Worm (Caenorhabditis elegans) whole organism, late embryonic: ENCODE data around the gene C27F2.10.

Experiments used
- ahr-1 ChIP-seq: sonication (generic microtip); optimal IDR thresholded peaks from 2 replicates; lab custom pipeline; 2016; ENCODE audit warnings: missing genetic modification characterization, missing compliant biosample characterization
- ceh-19 ChIP-seq: fragments of 200-800 bp; sonication (Bioruptor generic); optimal IDR thresholded peaks from 2 replicates; lab custom pipeline; 2018; ENCODE audit warnings: mild to moderate bottlenecking, missing genetic modification characterization, missing compliant biosample characterization
- ceh-24 ChIP-seq: sonication (generic microtip); optimal IDR thresholded peaks from 2 replicates; lab custom pipeline; 2016; ENCODE audit warnings: mild to moderate bottlenecking, missing genetic modification characterization, missing compliant biosample characterization
- ceh-31 ChIP-seq: sonication (generic microtip); optimal IDR thresholded peaks from 2 replicates; lab custom pipeline; 2016; ENCODE audit warnings: missing genetic modification characterization, missing compliant biosample characterization
- fkh-10 ChIP-seq: fragments of 150-350 bp; optimal IDR thresholded peaks from 2 replicates; lab custom pipeline; 2014; ENCODE audit warnings: missing biosample characterization, missing genetic modification reagents, missing genetic modification characterization
- unc-42 ChIP-seq: sonication (generic microtip); optimal IDR thresholded peaks from 2 replicates; lab custom pipeline; 2016; ENCODE audit warnings: missing genotype, missing genetic modification characterization, missing compliant biosample characterization
- unc-55 ChIP-seq: sonication (generic microtip); optimal IDR thresholded peaks from 2 replicates; lab custom pipeline; 2017; ENCODE audit warnings: missing biosample characterization, missing genetic modification reagents, missing genetic modification characterization
- unc-86 ChIP-seq: sonication (generic microtip); optimal IDR thresholded peaks from 2 replicates; lab custom pipeline; 2016; ENCODE audit warnings: missing genetic modification characterization, missing compliant biosample characterization

ce11 chrIII:4939267-4939666 is 47.4 kb downstream of the C27F2.10 start, which contains the start of gene rpb-2:
- TF ChIP-seq ceh-19 (GFP tag; lab: Kevin White, UChicago): no peak
- no peak for TF ChIP-seq unc-86 (tag; lab: Kevin White, UChicago)
- no peak for TF ChIP-seq fkh-10 (GFP tag; lab: Kevin White, UChicago)
- TF ChIP-seq unc-55 (GFP tag; lab: Kevin White, UChicago): no peak
- no peak for TF ChIP-seq ahr-1 (tag; lab: Kevin White, UChicago)
- TF ChIP-seq ceh-24 (tag; lab: Kevin White, UChicago): no peak
- TF ChIP-seq ceh-31 (tag; lab: Kevin White, UChicago): no peak
- no peak for TF ChIP-seq unc-42 (tag; lab: Kevin White, UChicago)
